Worm (Caenorhabditis elegans): Measurements from ENCODE around the gene srd-28.
"Not testable (repeated sequence)": the region's sequence is repeated elsewhere in the genome, so short reads cannot be mapped to it uniquely, and the experiment has no call there.

srd-28 gene

ce11 chrV:15253529-15253928 is 3.1 kb downstream of the srd-28 start, which contains the start of gene srbc-75:
TSS of gene srbc-75 (plus strand) at chrV:15253829.
- TF ChIP-seq unc-62 (GFP tag; optimal IDR thresholded peaks at IDR 0.05), result no peak

- not testable (repeated sequence) for TF ChIP-seq unc-62 (GFP tag; optimal IDR thresholded peaks at IDR 0.05)
Observed at ce11 chrV:15256669-15257068, 6.3 kb downstream of the srd-28 start, which contains the start of gene srsx-39. TSS of gene srsx-39 (minus strand) at chrV:15256769.

DNA sequence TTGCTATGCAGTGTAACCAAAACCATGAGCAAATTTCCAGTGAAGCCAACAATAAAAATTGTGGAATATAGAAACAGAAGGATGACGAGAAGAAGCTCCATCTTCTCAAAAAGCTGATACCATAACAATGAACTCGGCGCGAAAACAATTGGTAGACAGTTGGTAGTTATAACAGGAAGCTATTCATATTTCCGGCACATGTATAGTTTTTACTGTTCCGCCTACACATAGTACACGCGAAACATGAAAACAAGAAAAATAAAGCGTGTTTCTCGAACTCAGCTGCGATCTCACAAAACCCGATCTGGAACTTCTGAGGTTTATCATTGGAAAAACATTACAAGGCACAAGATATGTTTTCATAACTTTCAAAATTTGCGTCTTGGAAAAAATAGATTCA is 8.6 kb downstream of the srd-28 start, which contains the start of gene srsx-37:
TSS of gene srsx-37 (minus strand) at position 101 of the 400 bp plus-strand sequence.
- no peak for TF ChIP-seq unc-62 (GFP tag; optimal IDR thresholded peaks at IDR 0.05)

- TF ChIP-seq unc-62 (GFP tag; optimal IDR thresholded peaks at IDR 0.05), result no peak
Observed at ce11 chrV:15259904-15260303, 9.5 kb downstream of the srd-28 start, which contains the start of gene M01B2.8. TSS of gene M01B2.8 (plus strand) at chrV:15260204.

DNA sequence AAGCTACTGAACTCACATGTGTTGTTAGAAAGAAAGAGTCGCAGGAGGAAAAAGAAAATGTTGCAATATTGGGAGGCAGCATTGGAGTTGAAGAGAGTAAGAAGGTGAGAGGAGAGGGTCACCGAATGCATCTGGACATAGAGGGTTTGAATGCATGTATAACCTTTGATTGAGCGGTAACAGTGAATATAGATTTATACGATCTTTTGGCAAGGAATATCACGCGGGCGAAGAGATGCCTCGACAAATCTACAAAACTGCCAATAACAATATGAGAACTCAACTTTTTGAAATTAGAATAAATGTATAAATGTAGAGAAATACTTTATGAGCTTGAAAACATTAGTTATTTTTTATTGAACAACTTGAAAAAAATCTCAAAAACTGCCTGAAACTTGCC is 11.9 kb downstream of the srd-28 start, which contains the start of gene M01B2.10:
TSS of gene M01B2.10 (minus strand) at position 101 of the 400 bp plus-strand sequence.
- TF ChIP-seq unc-62 (GFP tag; optimal IDR thresholded peaks at IDR 0.05), result not testable (repeated sequence)

- TF ChIP-seq unc-62 (GFP tag; optimal IDR thresholded peaks at IDR 0.05), result no peak
Observed at ce11 chrV:15264131-15264530, 13.7 kb downstream of the srd-28 start, which contains the start of gene M01B2.12. TSS of gene M01B2.12 (minus strand) at chrV:15264231.

DNA sequence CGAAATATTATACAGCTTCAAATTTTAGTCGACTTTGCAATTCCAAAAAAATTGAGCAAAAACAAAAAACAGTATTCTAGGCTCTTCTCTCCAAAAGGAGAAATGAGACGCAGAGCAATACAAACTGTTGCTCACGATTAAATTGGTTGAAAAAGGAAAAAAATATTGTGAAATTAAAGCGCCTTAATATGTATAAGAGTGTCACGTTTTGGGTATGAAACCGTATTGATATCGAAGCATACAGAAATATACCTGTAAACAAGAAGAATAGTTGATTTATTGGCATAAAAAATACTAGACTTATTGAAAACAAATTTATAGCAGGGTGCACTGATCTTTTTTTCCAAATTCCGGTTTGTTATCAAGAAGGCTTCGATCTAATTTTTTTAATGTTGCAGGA is 15.4 kb downstream of the srd-28 start, which contains the start of gene M01B2.13:
TSS of gene M01B2.13 (minus strand) at position 101 of the 400 bp plus-strand sequence.
- no peak for TF ChIP-seq unc-62 (GFP tag; optimal IDR thresholded peaks at IDR 0.05)

DNA sequence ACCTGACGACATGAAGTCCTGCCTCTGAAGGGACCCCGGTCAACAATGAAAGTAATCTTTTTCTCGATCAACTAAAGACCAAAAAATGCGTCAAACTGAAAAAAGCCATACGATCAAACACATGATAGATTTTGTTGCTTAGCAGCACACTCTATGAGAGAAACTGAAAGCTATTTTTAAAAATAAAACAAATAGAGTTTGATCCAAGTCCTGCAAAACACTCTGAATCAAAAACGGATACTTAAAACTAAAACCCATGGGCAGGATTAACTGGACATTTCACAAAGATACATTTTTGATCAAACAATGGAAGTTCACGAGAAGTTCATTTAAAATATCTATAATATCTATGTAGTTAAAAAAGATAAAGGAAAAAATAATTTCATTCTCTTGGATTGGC is 17.0 kb downstream of the srd-28 start, which contains the start of gene T10H4.13:
TSS of gene T10H4.13 (minus strand) at position 101 of the 400 bp plus-strand sequence.
- TF ChIP-seq unc-62 (GFP tag; optimal IDR thresholded peaks at IDR 0.05), result no peak

- no peak for TF ChIP-seq unc-62 (GFP tag; optimal IDR thresholded peaks at IDR 0.05)
Observed at ce11 chrV:15268302-15268701, 17.9 kb downstream of the srd-28 start, which contains the start of gene srw-22. TSS of gene srw-22 (plus strand) at chrV:15268602.

DNA sequence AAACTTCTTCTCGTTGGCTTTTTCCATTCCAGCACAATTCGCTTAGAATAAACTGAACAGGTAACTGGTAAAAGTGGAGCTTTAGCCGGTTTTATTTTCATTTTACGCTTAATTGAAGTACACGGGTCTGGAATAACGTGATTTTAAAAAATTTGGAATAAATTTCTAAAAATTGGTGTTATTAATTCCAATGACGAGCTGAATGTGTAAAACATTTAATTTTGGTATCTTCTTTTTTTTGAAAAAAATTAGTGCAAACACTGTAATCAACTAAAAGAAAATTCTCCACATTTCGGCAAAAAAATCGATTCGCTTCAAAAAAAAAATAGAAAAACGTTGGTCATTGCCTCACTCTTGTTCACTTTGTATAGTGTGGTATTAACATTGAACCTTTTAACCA is 21.9 kb downstream of the srd-28 start, which contains the start of gene T10H4.4:
TSS of gene T10H4.4 (minus strand) at position 101 of the 400 bp plus-strand sequence.
- no peak for TF ChIP-seq unc-62 (GFP tag; optimal IDR thresholded peaks at IDR 0.05)

- no peak for TF ChIP-seq unc-62 (GFP tag; optimal IDR thresholded peaks at IDR 0.05)
Observed at ce11 chrV:15274757-15275156, 24.4 kb downstream of the srd-28 start, which contains the start of gene srw-16. TSS of gene srw-16 (minus strand) at chrV:15274857.

DNA sequence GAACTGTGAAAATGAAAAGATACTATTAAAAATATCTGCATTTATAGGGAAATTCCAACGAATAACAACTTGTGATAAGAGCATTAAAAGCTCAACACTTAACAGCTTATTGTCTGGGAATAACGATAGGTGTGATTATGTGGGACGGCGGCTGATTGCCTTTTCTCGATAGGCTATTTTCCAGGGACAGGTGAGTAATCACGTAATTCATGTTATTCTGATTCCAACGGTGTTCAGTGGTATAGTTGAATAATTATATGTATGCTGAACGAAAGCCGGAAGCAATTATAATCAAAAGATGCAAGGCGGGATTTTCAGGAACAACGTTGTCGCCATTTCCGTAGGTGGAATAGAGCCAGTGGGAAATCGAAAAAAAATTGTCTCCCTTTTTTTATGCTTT is 26.5 kb downstream of the srd-28 start, which contains the start of gene srw-17:
TSS of gene srw-17 (minus strand) at position 101 of the 400 bp plus-strand sequence.
- TF ChIP-seq unc-62 (GFP tag; optimal IDR thresholded peaks at IDR 0.05), result no peak

DNA sequence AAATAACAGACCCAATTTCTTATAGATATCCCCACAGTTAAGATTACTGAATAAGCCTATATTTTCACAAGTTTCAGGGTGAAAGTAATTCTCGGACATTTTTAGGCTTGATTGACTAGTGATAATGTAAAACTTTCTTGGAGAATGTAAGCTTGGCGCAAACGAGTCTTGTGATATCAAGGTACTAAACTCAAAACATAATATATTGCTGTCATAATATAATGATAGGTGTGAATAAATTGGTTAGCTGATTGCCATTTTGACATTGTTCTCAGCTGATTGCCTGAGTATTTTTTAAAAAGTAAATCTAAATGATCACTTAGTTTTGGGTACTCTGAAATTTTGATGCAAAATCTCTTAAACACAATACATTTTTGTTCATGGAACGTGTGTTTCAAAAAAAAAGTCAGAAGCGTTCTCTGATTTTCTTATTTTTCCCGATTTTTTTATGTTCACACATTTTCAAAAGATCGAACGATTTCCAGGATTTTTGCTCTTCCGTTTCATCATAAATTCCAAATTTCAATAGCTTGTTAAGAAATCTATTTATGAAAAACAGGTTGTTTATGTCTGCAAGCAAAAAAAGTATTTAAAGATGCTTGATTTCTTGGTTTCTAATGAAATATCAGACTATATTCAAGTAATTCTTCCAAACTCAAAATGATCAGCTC is 31.0 kb downstream of the srd-28 start, which contains the start of the genes srw-19 and srx-51:
TSS of gene srw-19 (minus strand) at position 101 of the 671 bp plus-strand sequence.
TSS of gene srx-51 (plus strand) at position 621 of the 671 bp plus-strand sequence.
- TF ChIP-seq unc-62 (GFP tag; optimal IDR thresholded peaks at IDR 0.05), result no peak

DNA sequence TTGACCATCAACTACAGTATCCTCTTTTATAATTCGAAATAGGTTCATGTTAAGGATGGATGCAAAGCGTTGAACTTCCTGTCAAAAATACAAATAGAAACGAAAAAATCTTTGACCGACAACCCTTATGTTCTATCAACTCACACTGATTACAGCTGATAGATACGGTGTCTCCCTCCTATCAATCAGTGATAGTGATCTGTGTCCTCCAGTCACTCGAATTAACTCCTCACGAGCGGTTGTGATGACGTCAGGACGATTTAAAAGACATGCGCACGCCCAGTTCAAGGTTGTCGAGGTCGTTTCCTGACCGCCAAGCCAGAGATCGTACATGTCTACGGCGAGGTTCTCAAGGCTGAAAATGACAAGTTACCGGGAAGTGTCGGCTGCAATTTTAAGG is 35.6 kb downstream of the srd-28 start:
- no peak for TF ChIP-seq unc-62 (GFP tag; optimal IDR thresholded peaks at IDR 0.05)

DNA sequence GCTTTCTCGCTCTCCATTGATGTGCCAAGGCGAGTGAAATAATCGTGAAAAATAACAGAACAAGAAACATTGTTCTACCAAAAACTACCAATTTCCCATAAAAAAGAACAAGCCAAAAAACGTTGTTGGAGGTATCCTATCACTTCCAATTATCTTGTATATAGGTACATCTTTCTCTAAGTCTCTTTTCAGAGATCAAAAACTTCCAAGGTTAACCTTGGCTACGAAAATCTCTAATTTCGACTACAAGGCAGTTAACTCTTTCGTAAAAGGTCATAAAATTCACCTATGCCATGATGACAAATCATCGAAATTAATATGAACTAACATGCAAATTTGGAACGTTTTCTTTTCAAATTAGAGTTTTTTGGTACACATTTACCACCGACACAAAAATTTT is 37.5 kb downstream of the srd-28 start, which contains the start of gene cyp-34A1:
TSS of gene cyp-34A1 (minus strand) at position 101 of the 400 bp plus-strand sequence.
- no peak for TF ChIP-seq unc-62 (GFP tag; optimal IDR thresholded peaks at IDR 0.05)

- no peak for TF ChIP-seq unc-62 (GFP tag; optimal IDR thresholded peaks at IDR 0.05)
Observed at ce11 chrV:15290995-15291394, 40.6 kb downstream of the srd-28 start, which contains the start of gene cyp-34A2. TSS of gene cyp-34A2 (minus strand) at chrV:15291095.

All from whole organism, dauer.